Fruit fly (Drosophila melanogaster): ENCODE measurements around the gene Grl36b.
A peak's percentile ranks its signal among the peaks of the same experiment; 100 is the strongest.

Gene Grl36b

DNA sequence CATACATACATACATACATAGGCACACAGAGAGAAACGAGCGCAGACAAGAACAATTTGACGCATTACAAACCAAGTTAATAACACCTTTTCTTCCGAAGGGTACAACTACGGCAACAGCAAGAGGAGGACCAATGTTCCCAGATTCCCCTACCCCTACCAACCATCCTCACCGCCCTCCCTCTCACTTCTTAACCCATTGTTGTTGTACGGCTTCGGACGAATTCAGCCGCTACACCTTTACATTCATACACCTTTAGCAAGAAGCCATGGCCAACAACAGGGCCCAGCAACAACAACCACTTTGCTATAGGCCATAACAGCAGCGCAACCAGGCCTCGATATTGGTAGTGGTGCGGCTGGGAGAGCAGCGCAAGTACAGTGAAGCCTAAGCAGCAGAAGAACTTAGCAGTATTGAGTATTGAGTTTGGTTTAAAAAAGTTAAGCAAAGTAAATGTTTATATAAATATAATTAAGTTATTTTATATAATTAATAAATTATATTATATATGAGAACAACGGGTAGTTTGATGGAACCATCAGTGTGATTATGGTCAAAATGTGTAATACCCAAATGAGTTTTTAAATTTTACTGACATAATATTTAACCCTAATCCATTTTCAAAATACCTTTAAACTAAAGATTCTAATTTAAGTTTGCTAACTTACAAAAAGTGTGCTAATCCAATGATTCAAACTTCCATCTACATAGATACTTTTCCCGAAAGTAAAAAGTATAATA lies 25.0 kb upstream of the Grl36b start (continued):
- 0 out of 2 replicates have a peak, but pooled peaks have one; percentile 6 for TF ChIP-seq ap (GFP tag; IDR thresholded peaks at IDR 0.05)
- no peak for TF ChIP-seq pita (GFP tag; optimal IDR thresholded peaks at IDR 0.05)
- no peak for TF ChIP-seq CG18599 (GFP tag; optimal IDR thresholded peaks at IDR 0.05)
- peak; percentile 86 for TF ChIP-seq zf30C (GFP tag; optimal IDR thresholded peaks at IDR 0.05)
- TF ChIP-seq slbo (GFP tag; IDR thresholded peaks at IDR 0.05) = peak; percentile 78
- 0 out of 2 replicates have a peak, but pooled peaks have one; percentile 14 for TF ChIP-seq ssp (GFP tag; IDR thresholded peaks at IDR 0.05)
- TF ChIP-seq Gug (GFP tag; IDR thresholded peaks at IDR 0.05) = peak; percentile 79; the same call in 3 of the 4 replicates
- no peak for TF ChIP-seq nerfin-1 (tag; optimal IDR thresholded peaks at IDR 0.05)
- no peak for TF ChIP-seq cad (GFP tag; optimal IDR thresholded peaks at IDR 0.05)
- peak in 1 of 2 experiments; percentile 7 for TF ChIP-seq Trl (optimal IDR thresholded peaks at IDR 0.05)
- TF ChIP-seq Trl (GFP tag; optimal IDR thresholded peaks at IDR 0.05) = no peak
- TF ChIP-seq dmrt99B (tag; optimal IDR thresholded peaks at IDR 0.05) = peak; percentile 27
- peak; percentile 43 for TF ChIP-seq CG10543 (GFP tag; optimal IDR thresholded peaks at IDR 0.05)
- TF ChIP-seq CG16815 (GFP tag; optimal IDR thresholded peaks at IDR 0.05) = peak; percentile 42
- no peak for TF ChIP-seq CG10209 (GFP tag; optimal IDR thresholded peaks at IDR 0.05)
- TF ChIP-seq dan (GFP tag; IDR thresholded peaks at IDR 0.05) = no peak
- peak; percentile 60; the same call in 1 of the 2 replicates for TF ChIP-seq Drgx (GFP tag; IDR thresholded peaks at IDR 0.05)
- no peak for TF ChIP-seq CG12299 (tag; optimal IDR thresholded peaks at IDR 0.05)
- TF ChIP-seq CG12236 (GFP tag; optimal IDR thresholded peaks at IDR 0.05) = no peak
- TF ChIP-seq ash1 (GFP tag; optimal IDR thresholded peaks at IDR 0.05) = peak; percentile 13
- TF ChIP-seq CG11085 (GFP tag; IDR thresholded peaks at IDR 0.05) = peak; percentile 53; the same call in 1 of the 2 replicates
- no peak for TF ChIP-seq crp (GFP tag; optimal IDR thresholded peaks at IDR 0.05)
- peak in 1 of 2 experiments; percentile 10 for TF ChIP-seq chif (GFP tag; optimal IDR thresholded peaks at IDR 0.05)
- no peak for TF ChIP-seq yki (optimal IDR thresholded peaks at IDR 0.05)
- no peak for TF ChIP-seq sna (GFP tag; IDR thresholded peaks at IDR 0.05; ENCODE audit: partially characterized antibody)
- TF ChIP-seq trem (tag; optimal IDR thresholded peaks at IDR 0.05) = no peak
- TF ChIP-seq vfl (GFP tag; optimal IDR thresholded peaks at IDR 0.05) = no peak
- peak; percentile 41 for TF ChIP-seq CG9215 (GFP tag; IDR thresholded peaks at IDR 0.05)
- TF ChIP-seq zfh1 (GFP tag; IDR thresholded peaks at IDR 0.05) = 0 out of 3 replicates have a peak, but pooled peaks have one; percentile 42
- TF ChIP-seq chinmo (GFP tag; IDR thresholded peaks at IDR 0.05; ENCODE audit: partially characterized antibody) = peak; percentile 83; the same call in 2 of the 4 replicates
- no peak for TF ChIP-seq mld (GFP tag; IDR thresholded peaks at IDR 0.05; ENCODE audit: partially characterized antibody)
- 0 out of 2 replicates have a peak, but pooled peaks have one; percentile 4 for TF ChIP-seq ara (GFP tag; IDR thresholded peaks at IDR 0.05)
- peak; percentile 11 for TF ChIP-seq PHDP (tag; optimal IDR thresholded peaks at IDR 0.05)
- TF ChIP-seq Ada2b (GFP tag; IDR thresholded peaks at IDR 0.05) = 0 out of 2 replicates have a peak, but pooled peaks have one; percentile 44
- no peak for TF ChIP-seq CG9727 (GFP tag; optimal IDR thresholded peaks at IDR 0.05)
- peak; percentile 33 for TF ChIP-seq CG18476 (GFP tag; optimal IDR thresholded peaks at IDR 0.05)
- no peak for TF ChIP-seq kah (GFP tag; optimal IDR thresholded peaks at IDR 0.05)
- peak; percentile 33 for TF ChIP-seq CG13424 (tag; optimal IDR thresholded peaks at IDR 0.05)
- no peak for TF ChIP-seq nerfin-2 (GFP tag; IDR thresholded peaks at IDR 0.05; ENCODE audit: partially characterized antibody)
- no peak for TF ChIP-seq bowl (GFP tag; IDR thresholded peaks at IDR 0.05)
- peak in 1 of 2 experiments; percentile 5 for TF ChIP-seq insv (GFP tag; optimal IDR thresholded peaks at IDR 0.05)
- no peak for TF ChIP-seq CG1024 (GFP tag; IDR thresholded peaks at IDR 0.05)
- TF ChIP-seq Stat92E (GFP tag; optimal IDR thresholded peaks at IDR 0.05) = peak in 2 of 3 experiments; percentile 20 to 73
- TF ChIP-seq CG15696 (tag; optimal IDR thresholded peaks at IDR 0.05) = peak; percentile 2
- peak; percentile 74 for TF ChIP-seq vvl (GFP tag; IDR thresholded peaks at IDR 0.05)
- peak; percentile 8 for TF ChIP-seq CG3281 (GFP tag; optimal IDR thresholded peaks at IDR 0.05)
- TF ChIP-seq crol (GFP tag; IDR thresholded peaks at IDR 0.05) = peak; percentile 89
- peak; percentile 81 for TF ChIP-seq Ets65A (GFP tag)
- peak; percentile 47; the same call in 1 of the 2 replicates for TF ChIP-seq wdn (GFP tag; IDR thresholded peaks at IDR 0.05)
